Fruit fly (Drosophila melanogaster) whole organism, embryonic: ENCODE measurements around the gene CG5776.
A peak's percentile ranks its signal among the peaks of the same experiment; 100 is the strongest.

Experiments
- Atf6 ChIP-seq: fragments of 200-800 bp; sonication (Bioruptor generic); IDR thresholded peaks from 2 replicates; pipeline ENCODE4 v1.3.6; 2022; ENCODE audit warnings: missing biosample characterization, missing genetic modification characterization
- BEAF-32 ChIP-seq: fragments of 200-800 bp; sonication (Bioruptor generic); optimal IDR thresholded peaks from 3 replicates; lab custom pipeline; 2017; ENCODE audit warnings: missing biosample characterization, missing genetic modification characterization, mild to moderate bottlenecking, moderate library complexity, missing genetic modification reagents
- CG10274 ChIP-seq: fragments of 200-800 bp; sonication (Bioruptor generic); optimal IDR thresholded peaks from 3 replicates; lab custom pipeline; 2017; ENCODE audit warnings: missing biosample characterization, mild to moderate bottlenecking, missing genetic modification characterization
- CG10321 ChIP-seq: fragments of 200-800 bp; sonication (Bioruptor generic); IDR thresholded peaks from 2 replicates; pipeline ENCODE4 v1.3.6; 2022; ENCODE audit warnings: missing biosample characterization, missing genetic modification characterization
- CG11504 ChIP-seq: fragments of 200-800 bp; sonication (Bioruptor generic); optimal IDR thresholded peaks from 3 replicates; lab custom pipeline; 2019; ENCODE audit warnings: missing biosample characterization, mild to moderate bottlenecking, missing genetic modification characterization, moderate library complexity
- CG14710 ChIP-seq: fragments of 200-800 bp; sonication (Bioruptor generic); optimal IDR thresholded peaks from 3 replicates; lab custom pipeline; 2019; ENCODE audit warnings: missing biosample characterization, mild to moderate bottlenecking, missing genetic modification characterization, moderate library complexity
- CG17829 ChIP-seq: fragments of 200-800 bp; optimal IDR thresholded peaks from 2 replicates; lab custom pipeline; 2019; ENCODE audit warnings: missing biosample characterization, mild to moderate bottlenecking, missing genetic modification characterization, moderate library complexity
- CG1832 ChIP-seq: fragments of 200-800 bp; sonication (Bioruptor generic); optimal IDR thresholded peaks from 2 replicates; lab custom pipeline; 2017; ENCODE audit warnings: missing biosample characterization, mild to moderate bottlenecking, missing genetic modification characterization, inconsistent platforms
- CG2678 ChIP-seq: fragments of 200-800 bp; sonication (Bioruptor generic); optimal IDR thresholded peaks from 3 replicates; lab custom pipeline; 2019; ENCODE audit warnings: missing biosample characterization, mild to moderate bottlenecking, missing genetic modification characterization, moderate library complexity
- CG31441 ChIP-seq: fragments of 200-800 bp; sonication (Bioruptor generic); IDR thresholded peaks from 2 replicates; pipeline ENCODE4 v1.3.6; 2022; ENCODE audit warnings: missing biosample characterization, missing genetic modification characterization
- CG34224 ChIP-seq: fragments of 200-800 bp; sonication (Bioruptor generic); IDR thresholded peaks from 3 replicates; pipeline ENCODE4 v1.3.6; 2022; ENCODE audit warnings: missing biosample characterization, missing genetic modification characterization; ENCODE audit not compliant: partially characterized antibody
- CG4820 ChIP-seq: fragments of 200-800 bp; sonication (Bioruptor generic); optimal IDR thresholded peaks from 3 replicates; lab custom pipeline; 2016; ENCODE audit warnings: missing biosample characterization, missing genetic modification characterization
- CG6175 ChIP-seq: fragments of 200-800 bp; sonication (Bioruptor generic); IDR thresholded peaks from 3 replicates; pipeline ENCODE4 v1.3.6; 2022; ENCODE audit warnings: missing biosample characterization, missing genetic modification characterization
- CG7839 ChIP-seq: fragments of 200-800 bp; sonication (Bioruptor generic); optimal IDR thresholded peaks from 3 replicates; lab custom pipeline; 2018; ENCODE audit warnings: missing biosample characterization, mild to moderate bottlenecking, missing genetic modification characterization, moderate library complexity
- CG8388 ChIP-seq: fragments of 200-800 bp; sonication (Bioruptor generic); optimal IDR thresholded peaks from 2 replicates; lab custom pipeline; 2019; ENCODE audit warnings: missing biosample characterization, mild to moderate bottlenecking, missing genetic modification characterization, moderate library complexity
- CG8944 ChIP-seq: fragments of 200-800 bp; sonication (Bioruptor generic); optimal IDR thresholded peaks from 3 replicates; lab custom pipeline; 2016; ENCODE audit warnings: missing biosample characterization, missing genetic modification characterization
- CG9817 ChIP-seq: fragments of 200-800 bp; sonication (Bioruptor generic); optimal IDR thresholded peaks from 2 replicates; lab custom pipeline; 2018; ENCODE audit warnings: missing biosample characterization, mild to moderate bottlenecking, missing genetic modification characterization, moderate library complexity
- Dbx ChIP-seq: fragments of 200-800 bp; sonication (Bioruptor generic); IDR thresholded peaks from 3 replicates; pipeline ENCODE4 v1.3.6; 2022; ENCODE audit warnings: missing biosample characterization, missing genetic modification characterization
- Dp ChIP-seq: fragments of 200-800 bp; sonication (Bioruptor generic); optimal IDR thresholded peaks from 2 replicates; lab custom pipeline; 2018; ENCODE audit warnings: missing biosample characterization, mild to moderate bottlenecking, missing genetic modification characterization, moderate library complexity
- ERR ChIP-seq: fragments of 200-800 bp; sonication (Bioruptor generic); optimal IDR thresholded peaks from 2 replicates; lab custom pipeline; 2016; ENCODE audit warnings: missing biosample characterization, missing genetic modification characterization
- H15 ChIP-seq: fragments of 200-800 bp; sonication (Bioruptor generic); IDR thresholded peaks from 3 replicates; pipeline ENCODE4 v1.3.6; 2022; ENCODE audit warnings: missing biosample characterization, missing genetic modification characterization
- Nf-YB ChIP-seq: fragments of 200-800 bp; sonication (Bioruptor generic); optimal IDR thresholded peaks from 3 replicates; lab custom pipeline; 2019; ENCODE audit warnings: missing biosample characterization, mild to moderate bottlenecking, missing genetic modification characterization, moderate library complexity
- Sin3A ChIP-seq: fragments of >200 bp; optimal IDR thresholded peaks from 2 replicates; lab custom pipeline; 2018
- Taf1 ChIP-seq: fragments of 200-800 bp; sonication (Bioruptor generic); IDR thresholded peaks from 2 replicates; pipeline ENCODE4 v1.3.6; 2022; ENCODE audit warnings: missing biosample characterization, missing genetic modification characterization
- ato ChIP-seq: fragments of 200-800 bp; sonication (Bioruptor generic); IDR thresholded peaks from 2 replicates; pipeline ENCODE4 v1.3.6; 2022; ENCODE audit warnings: missing biosample characterization, missing genetic modification characterization; ENCODE audit not compliant: partially characterized antibody
- cg ChIP-seq: fragments of 200-800 bp; sonication (Bioruptor generic); optimal IDR thresholded peaks from 3 replicates; lab custom pipeline; 2019; ENCODE audit warnings: missing biosample characterization, mild to moderate bottlenecking, missing genetic modification characterization, moderate library complexity
- chm ChIP-seq: fragments of 200-800 bp; sonication (Bioruptor generic); IDR thresholded peaks from 2 replicates; pipeline ENCODE4 v1.3.6; 2022; ENCODE audit warnings: missing biosample characterization, missing genetic modification characterization
- dysf ChIP-seq: fragments of 200-800 bp; sonication (Bioruptor generic); IDR thresholded peaks from 3 replicates; pipeline ENCODE4 v1.3.6; 2022; ENCODE audit warnings: missing biosample characterization, missing genetic modification characterization
- ems ChIP-seq: fragments of 200-800 bp; sonication (Bioruptor generic); optimal IDR thresholded peaks from 3 replicates; lab custom pipeline; 2016; ENCODE audit warnings: missing biosample characterization, missing genetic modification characterization
- ewg ChIP-seq: fragments of 200-800 bp; sonication (Bioruptor generic); optimal IDR thresholded peaks from 3 replicates; lab custom pipeline; 2017; ENCODE audit warnings: mild to moderate bottlenecking, missing biosample characterization, missing genetic modification reagents, missing genetic modification characterization
- eyg ChIP-seq: fragments of 200-800 bp; sonication (Bioruptor generic); optimal IDR thresholded peaks from 3 replicates; lab custom pipeline; 2016; ENCODE audit warnings: missing biosample characterization, missing genetic modification characterization
- ftz-f1 ChIP-seq: fragments of 200-800 bp; sonication (Bioruptor generic); optimal IDR thresholded peaks from 2 replicates; lab custom pipeline; 2016; ENCODE audit warnings: missing biosample characterization, missing genetic modification characterization
- gfzf ChIP-seq: fragments of 200-800 bp; sonication (Bioruptor generic); optimal IDR thresholded peaks from 2 replicates; lab custom pipeline; 2016; ENCODE audit warnings: missing biosample characterization, mild to moderate bottlenecking, missing genetic modification characterization, moderate library complexity
- insv ChIP-seq, 2 experiments: fragments of 200-800 bp; sonication (Bioruptor generic); optimal IDR thresholded peaks; 3 replicates each; lab custom pipeline; 2016 to 2018; ENCODE audit warnings: missing biosample characterization in 2 of 2, missing genetic modification characterization in 2 of 2
- kay ChIP-seq: fragments of 200-800 bp; sonication (Bioruptor generic); optimal IDR thresholded peaks from 2 replicates; lab custom pipeline; 2016; ENCODE audit warnings: missing biosample characterization, missing genetic modification characterization
- oc ChIP-seq: fragments of 200-800 bp; sonication (Bioruptor generic); optimal IDR thresholded peaks from 2 replicates; lab custom pipeline; 2018; ENCODE audit warnings: missing biosample characterization, mild to moderate bottlenecking, missing genetic modification characterization, moderate library complexity
- sens ChIP-seq: fragments of 200-800 bp; sonication (Bioruptor generic); peaks from one replicate; lab custom pipeline; 2016; ENCODE audit warnings: missing biosample characterization, missing genetic modification characterization
- sr ChIP-seq: fragments of 200-800 bp; sonication (Bioruptor generic); IDR thresholded peaks from 3 replicates; pipeline ENCODE4 v1.3.6; 2022; ENCODE audit warnings: missing biosample characterization, missing genetic modification characterization
- stwl ChIP-seq: fragments of 200-800 bp; sonication (Bioruptor generic); optimal IDR thresholded peaks from 3 replicates; lab custom pipeline; 2018; ENCODE audit warnings: missing biosample characterization, mild to moderate bottlenecking, missing genetic modification characterization, moderate library complexity
- tio ChIP-seq: fragments of 200-800 bp; sonication (Bioruptor generic); optimal IDR thresholded peaks from 2 replicates; lab custom pipeline; 2017; ENCODE audit warnings: missing biosample characterization, missing genetic modification characterization, inconsistent platforms
- tna ChIP-seq: fragments of 200-800 bp; sonication (Bioruptor generic); IDR thresholded peaks from 2 replicates; pipeline ENCODE4 v1.3.6; 2022; ENCODE audit warnings: missing biosample characterization, missing genetic modification characterization; ENCODE audit not compliant: partially characterized antibody
- trem ChIP-seq: fragments of 200-800 bp; optimal IDR thresholded peaks from 3 replicates; lab custom pipeline; 2019; ENCODE audit warnings: missing biosample characterization, mild to moderate bottlenecking, missing genetic modification characterization, moderate library complexity

Gene CG5776

DNA sequence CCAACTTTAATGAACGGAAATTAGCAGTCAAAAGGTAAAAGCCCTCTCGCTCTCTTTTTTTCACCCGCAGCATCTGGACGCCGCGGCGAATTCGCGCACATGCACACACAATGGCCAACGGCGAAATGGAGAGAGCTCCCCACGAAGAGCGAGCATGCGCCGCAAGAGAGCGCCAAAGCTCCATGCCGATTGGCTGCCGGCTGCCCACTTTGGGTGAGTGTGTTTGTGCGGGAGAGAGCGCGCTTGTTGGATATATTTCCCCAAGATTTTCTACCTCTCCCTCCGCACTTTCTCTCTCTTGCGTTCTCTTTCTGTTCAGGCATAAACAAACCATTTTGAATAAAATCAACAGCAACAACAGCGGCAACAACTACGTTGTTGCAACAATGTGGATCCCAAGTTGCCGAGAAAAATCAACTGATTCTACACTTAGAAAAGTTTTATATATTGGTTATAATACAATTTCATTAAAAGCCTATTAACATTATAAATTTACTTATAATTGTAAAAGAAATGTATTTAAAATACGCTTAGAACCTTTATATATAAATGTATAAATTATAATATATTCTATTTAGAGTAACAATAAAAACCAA is 48.4 kb downstream of the CG5776 start (continued):
- TF ChIP-seq H15 (GFP tag; lab: Robert Waterston, UW) = no peak
- no peak for TF ChIP-seq CG6175 (GFP tag; lab: Robert Waterston, UW)
- peak; percentile 51 for TF ChIP-seq CG34224
- no peak for TF ChIP-seq CG10321
- no peak for TF ChIP-seq CG14710 (tag; lab: Kevin White, UChicago)
- no peak for TF ChIP-seq Dbx (GFP tag; lab: Robert Waterston, UW)
- TF ChIP-seq CG1832 (GFP tag; lab: Kevin White, UChicago) = peak; percentile 0
- no peak for TF ChIP-seq ERR (GFP tag; lab: Kevin White, UChicago)
- no peak for TF ChIP-seq kay (GFP tag; lab: Kevin White, UChicago)
- no peak for TF ChIP-seq BEAF-32
- no peak for TF ChIP-seq ems (GFP tag; lab: Kevin White, UChicago)
- TF ChIP-seq CG10274 (GFP tag; lab: Kevin White, UChicago) = no peak
- peak; percentile 40 for TF ChIP-seq sens (GFP tag; lab: Kevin White, UChicago)
- TF ChIP-seq dysf (GFP tag; lab: Robert Waterston, UW) = no peak
- TF ChIP-seq oc (tag; lab: Kevin White, UChicago) = peak; percentile 20
- TF ChIP-seq Taf1 = no peak
- no peak for TF ChIP-seq stwl (tag; lab: Kevin White, UChicago)
- peak; percentile 57 for TF ChIP-seq CG11504 (tag; lab: Kevin White, UChicago)
- TF ChIP-seq Nf-YB = peak; percentile 98
- TF ChIP-seq CG17829 (tag; lab: Kevin White, UChicago) = no peak
- no peak for TF ChIP-seq CG2678 (tag; lab: Kevin White, UChicago)
- peak; percentile 87 for TF ChIP-seq cg (GFP tag; lab: Kevin White, UChicago)
- no peak for TF ChIP-seq CG8944 (GFP tag; lab: Kevin White, UChicago)
- no peak for TF ChIP-seq CG9817 (tag; lab: Kevin White, UChicago)
- TF ChIP-seq insv (GFP tag; optimal IDR thresholded peaks at IDR 0.05; lab: Kevin White, UChicago) = no peak
- TF ChIP-seq tna = no peak
- TF ChIP-seq ftz-f1 (GFP tag; lab: Kevin White, UChicago) = no peak
- no peak for TF ChIP-seq Sin3A (lab: Kevin White, UChicago)
- TF ChIP-seq trem (tag; lab: Kevin White, UChicago) = no peak
- no peak for TF ChIP-seq Atf6 (GFP tag; lab: Robert Waterston, UW)
- no peak for TF ChIP-seq CG8388 (GFP tag; lab: Kevin White, UChicago)
- TF ChIP-seq sr (GFP tag; lab: Robert Waterston, UW) = peak; percentile 82
- peak; percentile 23 for TF ChIP-seq CG7839 (tag; lab: Kevin White, UChicago)
- no peak for TF ChIP-seq ato (GFP tag; lab: Robert Waterston, UW)
- TF ChIP-seq gfzf (GFP tag; lab: Kevin White, UChicago) = no peak
- TF ChIP-seq ewg (GFP tag; lab: Kevin White, UChicago) = peak; percentile 59
- peak; percentile 40; the same call in 1 of the 2 replicates for TF ChIP-seq CG31441 (GFP tag; lab: Robert Waterston, UW)
- no peak for TF ChIP-seq Dp (GFP tag; lab: Kevin White, UChicago)
- TF ChIP-seq tio = no peak
- peak; percentile 7; the same call in 1 of the 2 replicates for TF ChIP-seq chm (GFP tag; lab: Robert Waterston, UW)

dm6 chr2L:12651040-12651439 is 53.2 kb downstream of the CG5776 start:
- TF ChIP-seq CG4820 (GFP tag; lab: Kevin White, UChicago) (no peak), eyg (GFP tag; lab: Kevin White, UChicago) (no peak)
- TF ChIP-seq, all 482 proteins: peak for 0
